Fruit fly (Drosophila melanogaster) whole organism, embryonic: ENCODE results near the gene Fancl.
A peak's percentile ranks its signal among the peaks of the same experiment; 100 is the strongest.

Experiments used
- CG1024 ChIP-seq: fragments of 200-800 bp; sonication (Bioruptor generic); IDR thresholded peaks from 2 replicates; pipeline ENCODE4 v1.3.6; 2022; ENCODE audit warnings: missing biosample characterization, missing genetic modification characterization
- CG10274 ChIP-seq: fragments of 200-800 bp; sonication (Bioruptor generic); optimal IDR thresholded peaks from 3 replicates; lab custom pipeline; 2017; ENCODE audit warnings: missing biosample characterization, mild to moderate bottlenecking, missing genetic modification characterization
- CG10565 ChIP-seq: fragments of 200-800 bp; sonication (Bioruptor generic); optimal IDR thresholded peaks from 3 replicates; lab custom pipeline; 2016; ENCODE audit warnings: missing biosample characterization, mild to moderate bottlenecking, missing genetic modification characterization
- CG12391 ChIP-seq: fragments of 200-800 bp; sonication (Bioruptor generic); optimal IDR thresholded peaks from 3 replicates; lab custom pipeline; 2018; ENCODE audit warnings: missing biosample characterization, mild to moderate bottlenecking, missing genetic modification characterization, moderate library complexity
- CG18262 ChIP-seq: fragments of 200-800 bp; optimal IDR thresholded peaks from 3 replicates; lab custom pipeline; 2019; ENCODE audit warnings: missing biosample characterization, mild to moderate bottlenecking, missing genetic modification characterization, moderate library complexity
- CG30403 ChIP-seq: fragments of 200-800 bp; sonication (Bioruptor generic); optimal IDR thresholded peaks from 3 replicates; lab custom pipeline; 2016; ENCODE audit warnings: missing biosample characterization, missing genetic modification characterization
- CG3163 ChIP-seq: fragments of 200-800 bp; sonication (Bioruptor generic); optimal IDR thresholded peaks from 3 replicates; lab custom pipeline; 2016; ENCODE audit warnings: missing biosample characterization, missing genetic modification characterization
- CG32767 ChIP-seq: fragments of 200-800 bp; sonication (Bioruptor generic); IDR thresholded peaks from 2 replicates; pipeline ENCODE4 v1.3.6; 2022; ENCODE audit warnings: missing biosample characterization, missing genetic modification characterization
- CG34376 ChIP-seq: fragments of 200-800 bp; sonication (Bioruptor generic); optimal IDR thresholded peaks from 2 replicates; lab custom pipeline; 2018; ENCODE audit warnings: missing biosample characterization, mild to moderate bottlenecking, missing genetic modification characterization
- CG43689 ChIP-seq: fragments of 200-800 bp; sonication (Bioruptor generic); IDR thresholded peaks from 2 replicates; pipeline ENCODE4 v1.3.6; 2022; ENCODE audit warnings: missing biosample characterization, missing genetic modification characterization
- CG4820 ChIP-seq: fragments of 200-800 bp; sonication (Bioruptor generic); optimal IDR thresholded peaks from 3 replicates; lab custom pipeline; 2016; ENCODE audit warnings: missing biosample characterization, missing genetic modification characterization
- CG7786 ChIP-seq: fragments of 200-800 bp; sonication (Bioruptor generic); optimal IDR thresholded peaks from 2 replicates; lab custom pipeline; 2016; ENCODE audit warnings: missing biosample characterization, missing genetic modification characterization
- CTCF ChIP-seq: fragments of 200-800 bp; sonication (Bioruptor generic); optimal IDR thresholded peaks from 2 replicates; lab custom pipeline; 2017; ENCODE audit warnings: missing biosample characterization, mild to moderate bottlenecking, missing genetic modification characterization, moderate library complexity
- Dfd ChIP-seq, 2 experiments: fragments of >200 bp; optimal IDR thresholded peaks; 2 replicates each; lab custom pipeline; 2017; ENCODE audit warnings: missing biosample characterization in 2 of 2, missing genetic modification characterization in 2 of 2
- Dp ChIP-seq: fragments of 200-800 bp; sonication (Bioruptor generic); optimal IDR thresholded peaks from 2 replicates; lab custom pipeline; 2018; ENCODE audit warnings: missing biosample characterization, mild to moderate bottlenecking, missing genetic modification characterization, moderate library complexity
- E2f2 ChIP-seq: fragments of 200-800 bp; sonication (Bioruptor generic); IDR thresholded peaks from 2 replicates; pipeline ENCODE4 v1.3.6; 2022; ENCODE audit warnings: missing biosample characterization, missing genetic modification characterization
- HLH4C ChIP-seq: fragments of 200-800 bp; sonication (Bioruptor generic); IDR thresholded peaks from 3 replicates; pipeline ENCODE4 v1.3.6; 2022; ENCODE audit warnings: missing biosample characterization, missing genetic modification characterization; ENCODE audit not compliant: partially characterized antibody
- Lhr ChIP-seq: fragments of 200-800 bp; sonication (Bioruptor generic); optimal IDR thresholded peaks from 3 replicates; lab custom pipeline; 2017; ENCODE audit warnings: mild to moderate bottlenecking, missing biosample characterization, missing genetic modification reagents, missing genetic modification characterization
- Med ChIP-seq: fragments of 200-800 bp; sonication (Bioruptor generic); peaks from one replicate; lab custom pipeline; 2016; ENCODE audit warnings: missing biosample characterization, missing genetic modification characterization, mild to moderate bottlenecking, inconsistent platforms, moderate library complexity
- NC2α ChIP-seq: fragments of 200-800 bp; sonication (Bioruptor generic); optimal IDR thresholded peaks from 2 replicates; lab custom pipeline; 2016; ENCODE audit warnings: missing biosample characterization, missing genetic modification characterization
- NC2β ChIP-seq: fragments of 200-800 bp; sonication (Bioruptor generic); optimal IDR thresholded peaks from 2 replicates; lab custom pipeline; 2016; ENCODE audit warnings: missing biosample characterization, missing genetic modification characterization
- Poxn ChIP-seq: fragments of 200-800 bp; sonication (Bioruptor generic); IDR thresholded peaks from 2 replicates; pipeline ENCODE4 v1.3.6; 2022; ENCODE audit warnings: missing biosample characterization, missing genetic modification characterization
- Scr ChIP-seq: fragments of 200-800 bp; sonication (Bioruptor generic); IDR thresholded peaks from 2 replicates; pipeline ENCODE4 v1.3.6; 2022; ENCODE audit warnings: missing biosample characterization, missing genetic modification characterization; ENCODE audit not compliant: partially characterized antibody
- Six4 ChIP-seq: fragments of 200-800 bp; sonication (Bioruptor generic); optimal IDR thresholded peaks from 2 replicates; lab custom pipeline; 2016; ENCODE audit warnings: missing biosample characterization, missing genetic modification characterization
- Spps ChIP-seq: fragments of 200-800 bp; sonication (Bioruptor generic); optimal IDR thresholded peaks from 2 replicates; lab custom pipeline; 2018; ENCODE audit warnings: missing biosample characterization, mild to moderate bottlenecking, missing genetic modification characterization
- ash1 ChIP-seq: fragments of 200-800 bp; sonication (Bioruptor generic); optimal IDR thresholded peaks from 2 replicates; lab custom pipeline; 2018; ENCODE audit warnings: missing biosample characterization, mild to moderate bottlenecking, missing genetic modification characterization
- chif ChIP-seq, 2 experiments: fragments of 200-800 bp; sonication (Bioruptor generic); optimal IDR thresholded peaks; 3 replicates each; lab custom pipeline; 2016; ENCODE audit warnings: missing biosample characterization in 2 of 2, missing genetic modification characterization in 2 of 2
- crol ChIP-seq: fragments of 200-800 bp; sonication (Bioruptor generic); IDR thresholded peaks from 2 replicates; pipeline ENCODE4 v1.3.6; 2022; ENCODE audit warnings: missing biosample characterization, missing genetic modification characterization
- crp ChIP-seq, 2 experiments: fragments of 200-800 bp; sonication (Bioruptor generic); optimal IDR thresholded peaks; 2 replicates in 1 of 2; 3 replicates in 1 of 2; lab custom pipeline; 2017; ENCODE audit warnings: missing biosample characterization in 2 of 2, missing genetic modification characterization in 2 of 2, mild to moderate bottlenecking in 1 of 2, moderate library complexity in 1 of 2
- da ChIP-seq: fragments of 200-800 bp; sonication (Bioruptor generic); optimal IDR thresholded peaks from 2 replicates; lab custom pipeline; 2016; ENCODE audit warnings: missing biosample characterization, missing genetic modification characterization
- dm ChIP-seq: fragments of 200-800 bp; sonication (Bioruptor generic); optimal IDR thresholded peaks from 3 replicates; lab custom pipeline; 2016; ENCODE audit warnings: missing biosample characterization, missing genetic modification characterization
- dmrt11E ChIP-seq: fragments of 200-800 bp; sonication (Bioruptor generic); optimal IDR thresholded peaks from 3 replicates; lab custom pipeline; 2018; ENCODE audit warnings: missing biosample characterization, mild to moderate bottlenecking, missing genetic modification characterization, moderate library complexity
- dmrt99B ChIP-seq: fragments of 200-800 bp; sonication (Bioruptor generic); optimal IDR thresholded peaks from 2 replicates; lab custom pipeline; 2018; ENCODE audit warnings: missing biosample characterization, mild to moderate bottlenecking, missing genetic modification characterization, moderate library complexity
- ewg ChIP-seq: fragments of 200-800 bp; sonication (Bioruptor generic); optimal IDR thresholded peaks from 3 replicates; lab custom pipeline; 2017; ENCODE audit warnings: mild to moderate bottlenecking, missing biosample characterization, missing genetic modification reagents, missing genetic modification characterization
- fd102C ChIP-seq: fragments of 200-800 bp; sonication (Bioruptor generic); optimal IDR thresholded peaks from 2 replicates; lab custom pipeline; 2018; ENCODE audit warnings: missing biosample characterization, mild to moderate bottlenecking, missing genetic modification characterization, moderate library complexity
- hbn ChIP-seq: fragments of 200-800 bp; sonication (Bioruptor generic); IDR thresholded peaks from 2 replicates; pipeline ENCODE4 v1.3.6; 2022; ENCODE audit warnings: missing biosample characterization, missing genetic modification characterization; ENCODE audit not compliant: partially characterized antibody
- hkb ChIP-seq, 2 experiments: fragments of 200-800 bp in 1 of 2; fragments of >200 bp in 1 of 2; sonication (Bioruptor generic) in 1 of 2; IDR thresholded peaks in 1 of 2; optimal IDR thresholded peaks in 1 of 2; 2 replicates each; pipeline versions ENCODE4 v1.3.6 to Lab custom; 2017 to 2022; ENCODE audit warnings: missing biosample characterization in 1 of 2, missing genetic modification characterization in 1 of 2
- inv ChIP-seq: fragments of 200-800 bp; sonication (Bioruptor generic); IDR thresholded peaks from 2 replicates; pipeline ENCODE4 v1.3.6; 2022; ENCODE audit warnings: missing biosample characterization, missing genetic modification characterization; ENCODE audit not compliant: partially characterized antibody
- kni ChIP-seq: fragments of 200-800 bp; sonication (Bioruptor generic); optimal IDR thresholded peaks from 3 replicates; lab custom pipeline; 2017; ENCODE audit warnings: mild to moderate bottlenecking, missing biosample characterization, missing genetic modification reagents, missing genetic modification characterization
- maf-S ChIP-seq: fragments of 200-800 bp; sonication (Bioruptor generic); optimal IDR thresholded peaks from 2 replicates; lab custom pipeline; 2016; ENCODE audit warnings: missing biosample characterization, missing genetic modification characterization
- otp ChIP-seq: fragments of 200-800 bp; sonication (Bioruptor generic); IDR thresholded peaks from 3 replicates; pipeline ENCODE4, ENCODE4 v1.3.6; 2022; ENCODE audit warnings: missing biosample characterization, missing genetic modification characterization
- ranshi ChIP-seq: fragments of 200-800 bp; sonication (Bioruptor generic); IDR thresholded peaks from 2 replicates; pipeline ENCODE4 v1.3.6; 2022; ENCODE audit warnings: missing biosample characterization, missing genetic modification characterization
- sd ChIP-seq: fragments of 200-800 bp; sonication (Bioruptor generic); optimal IDR thresholded peaks from 3 replicates; lab custom pipeline; 2018; ENCODE audit warnings: missing biosample characterization, mild to moderate bottlenecking, missing genetic modification characterization, moderate library complexity
- tin ChIP-seq: fragments of 200-800 bp; sonication (Bioruptor generic); optimal IDR thresholded peaks from 3 replicates; lab custom pipeline; 2016; ENCODE audit warnings: missing biosample characterization, missing genetic modification characterization
- ttk ChIP-seq: fragments of 200-800 bp; sonication (Bioruptor generic); IDR thresholded peaks from 2 replicates; pipeline ENCODE4 v2.1.2; 2022; ENCODE audit warnings: missing biosample characterization, missing genetic modification characterization
- unpg ChIP-seq: fragments of 200-800 bp; sonication (Bioruptor generic); optimal IDR thresholded peaks from 3 replicates; lab custom pipeline; 2018; ENCODE audit warnings: missing biosample characterization, mild to moderate bottlenecking, missing genetic modification characterization, moderate library complexity
- vnd ChIP-seq: fragments of 200-800 bp; sonication (Bioruptor generic); IDR thresholded peaks from 3 replicates; pipeline ENCODE4 v1.3.6; 2022; ENCODE audit warnings: missing biosample characterization, missing genetic modification characterization; ENCODE audit not compliant: partially characterized antibody
- zen2 ChIP-seq: fragments of 200-800 bp; sonication (Bioruptor generic); IDR thresholded peaks from 3 replicates; pipeline ENCODE4 v1.3.6; 2022; ENCODE audit warnings: missing biosample characterization, missing genetic modification characterization; ENCODE audit not compliant: partially characterized antibody
- zfh1 ChIP-seq: fragments of 200-800 bp; sonication (Bioruptor generic); IDR thresholded peaks from 3 replicates; pipeline ENCODE4 v1.3.6; 2022; ENCODE audit warnings: missing biosample characterization, missing genetic modification characterization

The Fancl gene

DNA sequence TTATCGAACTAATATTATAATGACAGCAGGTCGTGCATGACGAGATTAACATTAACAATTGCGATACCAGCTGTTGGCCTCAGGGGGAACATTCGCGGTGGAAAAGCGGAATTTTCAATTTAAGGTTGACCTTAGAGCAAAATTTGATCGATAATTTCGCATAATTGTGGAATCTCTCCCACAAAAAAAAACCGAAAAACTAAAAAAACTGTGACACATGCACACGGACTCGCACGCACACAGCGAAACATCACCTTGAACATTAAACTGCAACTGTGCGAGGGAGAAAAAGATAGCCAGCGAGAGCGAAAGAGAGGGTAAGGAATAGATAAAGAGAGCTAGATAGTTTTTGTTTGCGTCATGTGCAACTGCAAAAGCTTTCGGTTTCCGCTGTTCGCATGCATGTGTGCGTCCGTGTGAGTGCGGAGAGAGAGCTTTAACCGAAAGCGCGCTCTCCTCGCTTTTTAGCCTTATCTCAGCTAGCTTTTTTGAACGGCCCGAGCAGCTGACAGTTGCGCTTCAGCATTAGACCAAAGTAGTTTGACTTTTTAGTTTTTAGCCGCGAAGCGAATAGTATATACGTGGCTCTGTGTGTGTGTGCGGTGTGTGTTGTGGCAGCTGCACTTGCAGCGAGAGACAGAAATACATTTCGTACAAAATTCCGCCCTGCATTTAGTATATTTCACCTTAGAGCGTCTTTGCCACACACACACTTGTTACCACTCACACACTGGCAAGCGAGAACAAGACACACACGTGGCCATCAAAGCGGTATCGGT lies 40.8 kb upstream of the Fancl start (continued):
- TF ChIP-seq CG7786 (GFP tag; lab: Kevin White, UChicago) (no peak), ewg (GFP tag; lab: Kevin White, UChicago) (no peak), CG32767 (GFP tag; lab: Robert Waterston, UW) (no peak), CG34376 (GFP tag; lab: Kevin White, UChicago) (peak; percentile 56), da (GFP tag; lab: Kevin White, UChicago) (no peak), CG10274 (GFP tag; lab: Kevin White, UChicago) (no peak), Scr (0 out of 2 replicates have a peak, but pooled peaks have one; percentile 30), Dp (GFP tag; lab: Kevin White, UChicago) (no peak), hbn (no peak), NC2β (GFP tag; lab: Kevin White, UChicago) (no peak), Six4 (no peak), CG3163 (GFP tag; lab: Kevin White, UChicago) (peak; percentile 9), dmrt11E (tag; lab: Kevin White, UChicago) (no peak), maf-S (GFP tag; lab: Kevin White, UChicago) (no peak), dm (no peak), inv (GFP tag; lab: Robert Waterston, UW) (0 out of 2 replicates have a peak, but pooled peaks have one; percentile 24), CG18262 (tag; lab: Kevin White, UChicago) (no peak), hkb (optimal IDR thresholded peaks at IDR 0.05; lab: Kevin White, UChicago) (no peak), hkb (GFP tag; IDR thresholded peaks at IDR 0.05; lab: Robert Waterston, UW) (peak; percentile 30), Lhr (GFP tag; lab: Kevin White, UChicago) (no peak), Med (peak; percentile 84), kni (GFP tag; lab: Kevin White, UChicago) (peak; percentile 32), sd (tag; lab: Kevin White, UChicago) (peak; percentile 20), unpg (peak; percentile 19), CG10565 (no peak), CTCF (GFP tag; lab: Kevin White, UChicago) (peak; percentile 44), tin (no peak), crol (GFP tag; lab: Robert Waterston, UW) (no peak), zfh1 (GFP tag; lab: Robert Waterston, UW) (no peak), fd102C (no peak), chif (GFP tag; optimal IDR thresholded peaks at IDR 0.05; lab: Kevin White, UChicago) (no peak), ranshi (GFP tag; lab: Robert Waterston, UW) (no peak), crp (GFP tag; optimal IDR thresholded peaks at IDR 0.05; lab: Kevin White, UChicago) (peak in 1 of 2 experiments; percentile 58), vnd (GFP tag; lab: Robert Waterston, UW) (no peak), dmrt99B (tag; lab: Kevin White, UChicago) (no peak), Dfd (GFP tag; optimal IDR thresholded peaks at IDR 0.05; lab: Kevin White, UChicago) (no peak), NC2α (GFP tag; lab: Kevin White, UChicago) (no peak), E2f2 (GFP tag; lab: Robert Waterston, UW) (no peak), CG1024 (GFP tag; lab: Robert Waterston, UW) (no peak), CG4820 (GFP tag; lab: Kevin White, UChicago) (no peak), CG12391 (tag; lab: Kevin White, UChicago) (no peak), CG43689 (GFP tag; lab: Robert Waterston, UW) (no peak), Poxn (GFP tag; lab: Robert Waterston, UW) (no peak), Spps (no peak), ttk (GFP tag; lab: Robert Waterston, UW) (no peak), ash1 (GFP tag; lab: Kevin White, UChicago) (no peak), CG30403 (GFP tag; lab: Kevin White, UChicago) (no peak), HLH4C (GFP tag; lab: Robert Waterston, UW) (no peak; the same call in 2 of the 3 replicates), zen2 (GFP tag; lab: Robert Waterston, UW) (no peak; the same call in 2 of the 3 replicates), otp (GFP tag; lab: Robert Waterston, UW) (no peak)
